Worm (Caenorhabditis elegans) whole organism, L3 larva: Measurements from ENCODE around the gene ima-1.

Source experiments
- aly-2 ChIP-seq: fragments of 150-350 bp; optimal IDR thresholded peaks from 2 replicates; lab custom pipeline; 2014; ENCODE audit warnings: missing biosample characterization, missing genetic modification characterization
- fos-1 ChIP-seq: fragments of 150-350 bp; optimal IDR thresholded peaks from 2 replicates; lab custom pipeline; 2014; ENCODE audit warnings: missing biosample characterization, missing genetic modification characterization
- lin-15B ChIP-seq: fragments of 150-350 bp; optimal IDR thresholded peaks from 2 replicates; lab custom pipeline; 2014; ENCODE audit warnings: missing biosample characterization, missing genetic modification characterization
- nfya-1 ChIP-seq: sonication (generic microtip); optimal IDR thresholded peaks from 2 replicates; lab custom pipeline; 2017; ENCODE audit warnings: missing genetic modification characterization, mild to moderate bottlenecking, missing compliant biosample characterization, antibody characterized with exemption, moderate library complexity; ENCODE audit not compliant: insufficient read depth
- nhr-12 ChIP-seq: fragments of 150-350 bp; optimal IDR thresholded peaks from 2 replicates; lab custom pipeline; 2014; ENCODE audit warnings: missing biosample characterization, missing genetic modification characterization
- pha-4 ChIP-seq: fragments of 150-350 bp; optimal IDR thresholded peaks from 2 replicates; lab custom pipeline; 2014; ENCODE audit warnings: missing biosample characterization, missing genetic modification reagents, missing genetic modification characterization
- sea-2 ChIP-seq: fragments of 150-350 bp; sonication (generic microtip); optimal IDR thresholded peaks from 4 replicates; lab custom pipeline; 2014; ENCODE audit warnings: missing biosample characterization, missing genetic modification reagents, missing genetic modification characterization
- unc-39 ChIP-seq: sonication (generic microtip); optimal IDR thresholded peaks from 4 replicates; lab custom pipeline; 2017; ENCODE audit warnings: missing biosample characterization, missing genetic modification characterization

DNA sequence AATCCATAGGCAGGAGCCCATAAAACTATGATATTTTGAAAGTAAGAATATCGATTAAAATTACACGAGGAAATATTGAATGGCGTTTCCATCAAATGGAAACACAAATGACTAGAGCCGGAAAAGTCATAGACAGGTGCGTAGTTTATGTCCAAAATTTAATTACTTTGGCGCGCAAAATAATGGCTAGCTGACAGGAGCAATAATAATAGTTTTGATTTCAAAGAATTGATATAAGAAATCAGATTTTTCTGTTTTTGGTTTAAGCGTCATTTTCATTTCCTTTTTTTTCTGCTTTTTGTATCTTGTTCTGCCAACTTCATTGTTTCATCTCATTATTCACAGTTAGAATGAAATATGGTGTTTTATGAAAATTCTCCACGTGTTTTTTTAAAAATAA, 23.6 kb downstream of the ima-1 start, which contains the start of gene F07B10.4:
- TF ChIP-seq aly-2 (tag; lab: Kevin White, UChicago) (no peak), fos-1 (no peak), sea-2 (GFP tag; lab: Kevin White, UChicago) (no peak), nhr-12 (tag; lab: Kevin White, UChicago) (no peak), pha-4 (tag; lab: Kevin White, UChicago) (no peak), lin-15B (no peak), unc-39 (tag; lab: Kevin White, UChicago) (no peak), nfya-1 (tag; lab: Kevin White, UChicago) (no peak)
